Fruit fly (Drosophila melanogaster) whole organism, prepupa: ENCODE data around the gene Pgant8.

Experiments
- CG10631 ChIP-seq: fragments of 200-800 bp; sonication (Bioruptor generic); optimal IDR thresholded peaks from 2 replicates; lab custom pipeline; 2016; ENCODE audit warnings: missing biosample characterization, missing genetic modification characterization
- CG11762 ChIP-seq: fragments of 200-800 bp; sonication (Bioruptor generic); optimal IDR thresholded peaks from 3 replicates; lab custom pipeline; 2016; ENCODE audit warnings: missing biosample characterization, missing genetic modification characterization; ENCODE audit not compliant: insufficient read depth
- CG11902 ChIP-seq: fragments of 200-800 bp; sonication (Bioruptor generic); optimal IDR thresholded peaks from 3 replicates; lab custom pipeline; 2016; ENCODE audit warnings: missing biosample characterization, missing genetic modification characterization
- CG16779 ChIP-seq: fragments of 200-800 bp; sonication (Bioruptor generic); optimal IDR thresholded peaks from 3 replicates; lab custom pipeline; 2017; ENCODE audit warnings: missing biosample characterization, mild to moderate bottlenecking, missing genetic modification characterization
- CG31627 ChIP-seq: fragments of 200-800 bp; sonication (Bioruptor generic); optimal IDR thresholded peaks from 3 replicates; lab custom pipeline; 2016; ENCODE audit warnings: missing biosample characterization, missing genetic modification characterization
- CG32006 ChIP-seq: fragments of 200-800 bp; sonication (Bioruptor generic); optimal IDR thresholded peaks from 3 replicates; lab custom pipeline; 2017; ENCODE audit warnings: missing biosample characterization, mild to moderate bottlenecking, missing genetic modification characterization
- CG6163 ChIP-seq: fragments of 200-800 bp; sonication (Bioruptor generic); IDR thresholded peaks from 3 replicates; pipeline ENCODE4 v1.3.6; 2022; ENCODE audit warnings: missing biosample characterization, missing genetic modification characterization
- CG6276 ChIP-seq: fragments of 200-800 bp; sonication (Bioruptor generic); optimal IDR thresholded peaks from 2 replicates; lab custom pipeline; 2017; ENCODE audit warnings: missing biosample characterization, mild to moderate bottlenecking, missing genetic modification characterization
- CG6854 ChIP-seq: fragments of 200-800 bp; sonication (Bioruptor generic); optimal IDR thresholded peaks from 2 replicates; lab custom pipeline; 2017; ENCODE audit warnings: missing biosample characterization, mild to moderate bottlenecking, missing genetic modification characterization
- CG8119 ChIP-seq: fragments of 200-800 bp; sonication (Bioruptor generic); IDR thresholded peaks from 3 replicates; pipeline ENCODE4 v1.3.6; 2022; ENCODE audit warnings: missing biosample characterization, missing genetic modification characterization
- CG8319 ChIP-seq: fragments of 200-800 bp; sonication (Bioruptor generic); optimal IDR thresholded peaks from 3 replicates; lab custom pipeline; 2016; ENCODE audit warnings: missing biosample characterization, missing genetic modification characterization
- CG8632 ChIP-seq: fragments of 200-800 bp; sonication (Bioruptor generic); optimal IDR thresholded peaks from 3 replicates; lab custom pipeline; 2016; ENCODE audit warnings: missing biosample characterization, missing genetic modification characterization
- Eip78C ChIP-seq: fragments of 200-800 bp; sonication (Bioruptor generic); peaks from one replicate; lab custom pipeline; 2016; ENCODE audit warnings: missing biosample characterization, missing genetic modification characterization
- Eip93F ChIP-seq: fragments of 200-800 bp; sonication (Bioruptor generic); optimal IDR thresholded peaks from 2 replicates; lab custom pipeline; 2016; ENCODE audit warnings: missing biosample characterization, mild to moderate bottlenecking, missing genetic modification characterization
- Ets21C ChIP-seq: fragments of 200-800 bp; sonication (Bioruptor generic); optimal IDR thresholded peaks from 3 replicates; lab custom pipeline; 2016; ENCODE audit warnings: missing biosample characterization, missing genetic modification characterization
- Ets96B ChIP-seq: fragments of 200-800 bp; optimal IDR thresholded peaks from 2 replicates; lab custom pipeline; 2019; ENCODE audit warnings: missing biosample characterization, mild to moderate bottlenecking, missing genetic modification characterization, moderate library complexity
- Hr39 ChIP-seq: fragments of 200-800 bp; sonication (Bioruptor generic); optimal IDR thresholded peaks from 2 replicates; lab custom pipeline; 2016; ENCODE audit warnings: missing biosample characterization, missing genetic modification characterization
- Hr4 ChIP-seq: fragments of 200-800 bp; sonication (Bioruptor generic); optimal IDR thresholded peaks from 3 replicates; lab custom pipeline; 2016; ENCODE audit warnings: missing biosample characterization, missing genetic modification characterization
- Lpt ChIP-seq: fragments of 200-800 bp; sonication (Bioruptor generic); optimal IDR thresholded peaks from 3 replicates; lab custom pipeline; 2016; ENCODE audit warnings: missing biosample characterization, missing genetic modification characterization
- Met ChIP-seq: fragments of 200-800 bp; sonication (Bioruptor generic); optimal IDR thresholded peaks from 3 replicates; lab custom pipeline; 2016; ENCODE audit warnings: missing biosample characterization, missing genetic modification characterization
- OdsH ChIP-seq: fragments of 200-800 bp; sonication (Bioruptor generic); optimal IDR thresholded peaks from 3 replicates; lab custom pipeline; 2016; ENCODE audit warnings: missing biosample characterization, missing genetic modification characterization
- Smox ChIP-seq: fragments of 200-800 bp; sonication (Bioruptor generic); optimal IDR thresholded peaks from 3 replicates; lab custom pipeline; 2016; ENCODE audit warnings: missing biosample characterization, missing genetic modification characterization
- Sox14 ChIP-seq: fragments of 200-800 bp; sonication (Bioruptor generic); optimal IDR thresholded peaks from 3 replicates; lab custom pipeline; 2016; ENCODE audit warnings: missing biosample characterization, missing genetic modification characterization
- Sox15 ChIP-seq: fragments of 200-800 bp; sonication (Bioruptor generic); optimal IDR thresholded peaks from 3 replicates; lab custom pipeline; 2016; ENCODE audit warnings: missing biosample characterization, missing genetic modification characterization
- dac ChIP-seq: fragments of 200-800 bp; sonication (Bioruptor generic); optimal IDR thresholded peaks from 2 replicates; lab custom pipeline; 2017; ENCODE audit warnings: missing biosample characterization, mild to moderate bottlenecking, missing genetic modification characterization
- esn ChIP-seq: fragments of 200-800 bp; sonication (Bioruptor generic); optimal IDR thresholded peaks from 2 replicates; lab custom pipeline; 2016; ENCODE audit warnings: missing biosample characterization, mild to moderate bottlenecking, missing genetic modification characterization, moderate library complexity
- fd59A ChIP-seq: fragments of 200-800 bp; sonication (Bioruptor generic); optimal IDR thresholded peaks from 2 replicates; lab custom pipeline; 2017; ENCODE audit warnings: missing biosample characterization, mild to moderate bottlenecking, missing genetic modification characterization, missing genetic modification reagents
- fd85E ChIP-seq: fragments of 200-800 bp; sonication (Bioruptor generic); optimal IDR thresholded peaks from 3 replicates; lab custom pipeline; 2016; ENCODE audit warnings: missing biosample characterization, missing genetic modification characterization
- fkh ChIP-seq: fragments of 200-800 bp; sonication (Bioruptor generic); optimal IDR thresholded peaks from 3 replicates; lab custom pipeline; 2017; ENCODE audit warnings: missing biosample characterization, mild to moderate bottlenecking, missing genetic modification characterization, moderate library complexity
- net ChIP-seq: fragments of 200-800 bp; sonication (Bioruptor generic); optimal IDR thresholded peaks from 3 replicates; lab custom pipeline; 2016; ENCODE audit warnings: missing biosample characterization, missing genetic modification characterization
- salr ChIP-seq, 2 experiments: fragments of 200-800 bp; sonication (Bioruptor generic); optimal IDR thresholded peaks; 3 replicates each; lab custom pipeline; 2016 to 2018; ENCODE audit warnings: missing biosample characterization in 2 of 2, missing genetic modification characterization in 2 of 2, mild to moderate bottlenecking in 1 of 2
- spab ChIP-seq: fragments of 200-800 bp; sonication (Bioruptor generic); optimal IDR thresholded peaks from 2 replicates; lab custom pipeline; 2017; ENCODE audit warnings: missing biosample characterization, mild to moderate bottlenecking, missing genetic modification characterization, missing genetic modification reagents
- ss ChIP-seq, 2 experiments: fragments of 200-800 bp; sonication (Bioruptor generic); optimal IDR thresholded peaks; 2 replicates in 1 of 2; 3 replicates in 1 of 2; lab custom pipeline; 2017 to 2018; ENCODE audit warnings: mild to moderate bottlenecking in 2 of 2, missing biosample characterization in 2 of 2, missing genetic modification characterization in 2 of 2, moderate library complexity in 1 of 2
- svp ChIP-seq: fragments of 200-800 bp; sonication (Bioruptor generic); peaks from one replicate; lab custom pipeline; 2016; ENCODE audit warnings: missing biosample characterization, missing genetic modification characterization
- topi ChIP-seq: fragments of 200-800 bp; sonication (Bioruptor generic); optimal IDR thresholded peaks from 3 replicates; lab custom pipeline; 2016; ENCODE audit warnings: missing biosample characterization, missing genetic modification characterization
- vri ChIP-seq: fragments of 200-800 bp; sonication (Bioruptor generic); optimal IDR thresholded peaks from 3 replicates; lab custom pipeline; 2016; ENCODE audit warnings: missing biosample characterization, mild to moderate bottlenecking, missing genetic modification characterization

The Pgant8 gene

dm6 chr3L:15675111-15675510 is 8.6 kb upstream of the Pgant8 start (continued):
- no peak for TF ChIP-seq vri
- TF ChIP-seq CG32006 (GFP tag; lab: Kevin White, UChicago): peak; percentile 49
- TF ChIP-seq salr (GFP tag; optimal IDR thresholded peaks at IDR 0.05; lab: Kevin White, UChicago): no peak
- TF ChIP-seq topi (GFP tag; lab: Kevin White, UChicago): no peak
- TF ChIP-seq CG6163: 0 out of 3 replicates have a peak, but pooled peaks have one; percentile 44
- no peak for TF ChIP-seq Hr39 (GFP tag; lab: Kevin White, UChicago)
- TF ChIP-seq Lpt (GFP tag; lab: Kevin White, UChicago): no peak
- TF ChIP-seq CG8319 (GFP tag; lab: Kevin White, UChicago): no peak
- no peak for TF ChIP-seq Ets96B
- TF ChIP-seq CG31627: no peak

DNA sequence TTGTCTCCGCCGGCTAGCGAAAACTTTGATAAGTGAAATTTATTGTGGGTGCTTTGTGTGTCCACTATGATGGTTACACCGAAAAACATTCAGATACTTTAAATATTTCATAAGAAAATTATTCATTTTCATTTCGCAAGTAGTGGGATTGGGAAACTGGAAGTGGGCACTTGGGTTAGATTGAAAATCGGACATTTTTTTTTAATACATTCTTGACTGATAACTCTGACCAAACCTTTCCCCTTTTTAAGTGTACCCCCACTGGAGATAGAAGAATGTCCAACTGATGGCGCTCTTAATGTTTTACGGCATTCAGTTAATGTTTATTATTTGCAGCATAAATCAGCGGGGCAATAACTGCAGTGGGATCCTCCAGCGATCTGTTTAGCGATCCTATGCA is 6.0 kb upstream of the Pgant8 start:
- no peak for TF ChIP-seq Hr4 (GFP tag; lab: Kevin White, UChicago)
- TF ChIP-seq CG16779 (tag; lab: Kevin White, UChicago): no peak
- no peak for TF ChIP-seq CG11902 (GFP tag; lab: Kevin White, UChicago)
- TF ChIP-seq CG10631: peak; percentile 9
- TF ChIP-seq dac (GFP tag; lab: Kevin White, UChicago): no peak
- no peak for TF ChIP-seq Sox14
- no peak for TF ChIP-seq Hr39 (GFP tag; lab: Kevin White, UChicago)
- no peak for TF ChIP-seq spab (GFP tag; lab: Kevin White, UChicago)
- TF ChIP-seq Ets21C (GFP tag; lab: Kevin White, UChicago): no peak
- TF ChIP-seq CG6276 (GFP tag; lab: Kevin White, UChicago): no peak
- TF ChIP-seq net (GFP tag; lab: Kevin White, UChicago): no peak
- TF ChIP-seq vri: no peak
- no peak for TF ChIP-seq Smox
- no peak for TF ChIP-seq fd85E (GFP tag; lab: Kevin White, UChicago)
- no peak for TF ChIP-seq ss (GFP tag; optimal IDR thresholded peaks at IDR 0.05; lab: Kevin White, UChicago)
- no peak for TF ChIP-seq OdsH (GFP tag; lab: Kevin White, UChicago)
- no peak for TF ChIP-seq Eip93F (GFP tag; lab: Kevin White, UChicago)
- peak; percentile 15 for TF ChIP-seq Ets96B
- TF ChIP-seq Lpt (GFP tag; lab: Kevin White, UChicago): no peak
- TF ChIP-seq topi (GFP tag; lab: Kevin White, UChicago): no peak
- TF ChIP-seq Eip78C (GFP tag; lab: Kevin White, UChicago): peak; percentile 49
- no peak for TF ChIP-seq fd59A (GFP tag; lab: Kevin White, UChicago)

- TF ChIP-seq CG8119 (GFP tag; lab: Robert Waterston, UW): no peak
These were observed 5.4 kb upstream of the Pgant8 start for dm6 chr3L:15678284-15678683.

DNA sequence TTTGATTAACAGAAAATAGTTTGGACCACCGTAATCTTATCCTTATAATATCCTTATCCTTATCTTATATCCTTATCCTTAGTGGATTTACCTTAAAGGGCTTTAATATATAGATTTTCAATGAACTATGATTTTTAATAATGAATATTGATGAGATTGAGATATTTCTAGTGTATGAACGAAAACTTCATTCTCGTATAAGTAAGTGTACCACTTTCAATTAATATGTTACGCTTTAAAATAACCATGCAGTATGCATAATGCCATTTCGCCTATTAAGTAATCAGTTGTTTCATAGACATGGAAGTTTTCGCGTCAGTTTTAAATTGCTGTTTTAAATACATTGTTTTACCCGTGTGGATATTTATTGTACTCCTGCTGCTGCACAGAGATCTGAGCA is 4.3 kb upstream of the Pgant8 start, which contains the start of gene CG7304:
TSS of gene CG7304 (plus strand) at position 301 of the 400 bp plus-strand sequence.
- TF ChIP-seq fkh (GFP tag; lab: Kevin White, UChicago) (no peak), Eip93F (GFP tag; lab: Kevin White, UChicago) (no peak), Ets96B (no peak), esn (no peak), CG8632 (GFP tag; lab: Kevin White, UChicago) (no peak), CG8319 (GFP tag; lab: Kevin White, UChicago) (no peak), Sox15 (GFP tag; lab: Kevin White, UChicago) (no peak), ss (GFP tag; optimal IDR thresholded peaks at IDR 0.05; lab: Kevin White, UChicago) (no peak), CG11762 (GFP tag; lab: Kevin White, UChicago) (no peak)

- TF ChIP-seq Eip78C (GFP tag; lab: Kevin White, UChicago): peak; percentile 13
- TF ChIP-seq CG8632 (GFP tag; lab: Kevin White, UChicago): no peak
- no peak for TF ChIP-seq CG31627
- TF ChIP-seq dac (GFP tag; lab: Kevin White, UChicago): no peak
- no peak for TF ChIP-seq Met (GFP tag; lab: Kevin White, UChicago)
- TF ChIP-seq ss (GFP tag; optimal IDR thresholded peaks at IDR 0.05; lab: Kevin White, UChicago): no peak
- TF ChIP-seq CG6163: 0 out of 3 replicates have a peak, but pooled peaks have one; percentile 29
- TF ChIP-seq CG6854 (GFP tag; lab: Kevin White, UChicago): no peak
- peak; percentile 39 for TF ChIP-seq svp
- TF ChIP-seq OdsH (GFP tag; lab: Kevin White, UChicago): no peak
- no peak for TF ChIP-seq fd59A (GFP tag; lab: Kevin White, UChicago)
- TF ChIP-seq, all 60 proteins: peak for 3
These were observed 345 bp downstream of the Pgant8 start for dm6 chr3L:15684017-15684416.
